Fruit fly (Drosophila melanogaster) whole organism, pupa: ENCODE measurements around the gene galectin.

Experiments used
- CG10348 ChIP-seq: fragments of 200-800 bp; sonication (Bioruptor generic); IDR thresholded peaks from 2 replicates; pipeline ENCODE4 v1.3.6; 2022; ENCODE audit warnings: missing biosample characterization, missing genetic modification characterization
- CG8301 ChIP-seq: fragments of 200-800 bp; sonication (Bioruptor generic); optimal IDR thresholded peaks from 2 replicates; lab custom pipeline; 2018; ENCODE audit warnings: missing biosample characterization, mild to moderate bottlenecking, missing genetic modification characterization
- Ets98B ChIP-seq: fragments of 200-800 bp; sonication (Bioruptor generic); IDR thresholded peaks from 2 replicates; pipeline ENCODE4 v1.3.6; 2022; ENCODE audit warnings: missing biosample characterization, missing genetic modification characterization
- Pif1A ChIP-seq: fragments of 200-800 bp; sonication (Bioruptor generic); optimal IDR thresholded peaks from 3 replicates; lab custom pipeline; 2016; ENCODE audit warnings: missing biosample characterization, missing genetic modification characterization
- rn ChIP-seq: fragments of 200-800 bp; sonication (Bioruptor generic); IDR thresholded peaks from 2 replicates; pipeline ENCODE4 v1.3.6; 2022; ENCODE audit warnings: missing biosample characterization, missing genetic modification characterization

DNA sequence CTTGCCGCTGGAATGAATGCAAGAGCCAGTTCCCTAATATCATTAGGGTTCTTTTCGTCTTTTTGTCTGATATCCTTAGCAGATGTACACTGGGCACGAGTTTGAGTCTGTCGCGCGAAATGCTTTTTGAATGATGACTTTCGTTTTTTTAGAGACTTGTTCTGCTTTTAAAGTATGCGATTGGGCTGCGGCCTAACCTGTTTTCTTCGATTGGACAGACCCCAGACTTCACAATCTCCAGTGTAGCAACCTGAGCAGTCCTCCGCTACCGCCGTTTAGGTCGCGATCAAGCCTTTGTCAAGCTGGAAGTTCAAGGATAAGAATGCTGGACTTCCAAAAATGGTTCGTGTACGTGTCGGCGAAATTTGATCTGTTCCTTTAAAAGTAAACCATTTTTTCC is 17.0 kb downstream of the galectin start:
- TF ChIP-seq Pif1A (GFP tag; lab: Kevin White, UChicago) (no peak), CG10348 (GFP tag; lab: Robert Waterston, UW) (no peak), Ets98B (no peak), CG8301 (no peak), rn (GFP tag; lab: Robert Waterston, UW) (no peak)
